Worm (Caenorhabditis elegans): ENCODE results near the gene sqv-7.

DNA sequence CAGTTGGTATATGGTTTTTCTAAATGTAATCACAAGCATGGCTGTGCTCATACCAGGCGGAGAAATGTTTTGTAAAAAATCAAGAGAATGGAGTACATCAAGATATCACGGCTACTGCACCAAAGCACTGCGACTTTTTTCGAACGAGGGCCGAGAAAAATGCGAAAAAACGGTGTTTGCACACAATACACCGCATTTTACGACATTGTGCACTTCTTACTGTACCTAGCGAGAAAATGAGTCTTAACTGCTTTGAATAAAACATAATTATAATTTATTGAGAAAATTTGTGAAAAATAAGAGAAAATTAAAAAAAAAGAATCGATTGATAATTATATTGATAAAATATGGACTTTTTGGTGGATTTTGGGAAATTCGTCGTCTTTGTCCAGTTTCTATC lies 36.8 kb downstream of the sqv-7 start:
- no peak for TF ChIP-seq dao-5 (tag; optimal IDR thresholded peaks at IDR 0.05)
- TF ChIP-seq W03F9.2 (tag; optimal IDR thresholded peaks at IDR 0.05): no peak
